Worm (Caenorhabditis elegans): ENCODE data around the gene grd-6.

The grd-6 gene

DNA sequence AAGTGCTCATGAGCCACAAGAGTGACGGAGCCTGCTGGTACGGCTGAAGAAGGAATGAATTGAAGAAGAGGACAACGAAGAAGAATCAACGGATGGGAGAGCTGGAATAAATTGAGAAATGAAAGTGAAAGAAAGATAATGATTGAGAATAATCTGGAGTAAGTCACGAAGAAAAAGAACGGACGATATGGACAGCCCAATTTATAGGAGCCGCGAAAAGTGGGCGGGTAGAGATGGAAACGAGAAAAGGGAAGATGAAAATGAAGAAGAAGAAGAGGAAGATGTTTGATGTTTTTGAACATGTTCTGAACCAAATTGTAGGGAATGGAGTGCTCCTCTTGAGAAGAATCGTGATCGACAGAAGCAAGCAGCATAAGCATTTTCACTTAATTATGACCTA, 44.7 kb downstream of the grd-6 start, which contains the start of gene slc-17.7:
Gene slc-17.7 (minus strand): TSS at position 101 of the 400 bp plus-strand sequence.
- no peak for TF ChIP-seq aly-2 (tag; optimal IDR thresholded peaks at IDR 0.05)
- TF ChIP-seq dmd-4 (tag; optimal IDR thresholded peaks at IDR 0.05): no peak
- TF ChIP-seq egl-27 (tag; optimal IDR thresholded peaks at IDR 0.05): no peak
- TF ChIP-seq mdl-1 (tag; optimal IDR thresholded peaks at IDR 0.05): no peak
- no peak for TF ChIP-seq sma-3 (GFP tag; optimal IDR thresholded peaks at IDR 0.05)
- TF ChIP-seq blmp-1 (tag; optimal IDR thresholded peaks at IDR 0.05; ENCODE audit: insufficient read depth): no peak
- no peak for TF ChIP-seq Y55F3AM.14 (GFP tag; optimal IDR thresholded peaks at IDR 0.05)
- TF ChIP-seq F13H6.1 (tag; optimal IDR thresholded peaks at IDR 0.05): no peak
- no peak for TF ChIP-seq skn-1 (tag; optimal IDR thresholded peaks at IDR 0.05)
- TF ChIP-seq lsy-2 (tag; optimal IDR thresholded peaks at IDR 0.05): no peak
- TF ChIP-seq nhr-21 (tag; optimal IDR thresholded peaks at IDR 0.05): no peak
- TF ChIP-seq nhr-25 (tag; optimal IDR thresholded peaks at IDR 0.05): no peak
- no peak for TF ChIP-seq ztf-11 (tag; optimal IDR thresholded peaks at IDR 0.05)
- no peak for TF ChIP-seq nhr-23 (tag; optimal IDR thresholded peaks at IDR 0.05)
- TF ChIP-seq R02D3.7 (tag; optimal IDR thresholded peaks at IDR 0.05): no peak
- TF ChIP-seq ceh-16 (tag; optimal IDR thresholded peaks at IDR 0.05): no peak
- TF ChIP-seq nhr-6 (tag; optimal IDR thresholded peaks at IDR 0.05): no peak
- TF ChIP-seq unc-39 (tag; optimal IDR thresholded peaks at IDR 0.05): no peak
- TF ChIP-seq nhr-11 (tag; optimal IDR thresholded peaks at IDR 0.05): no peak
- TF ChIP-seq ZK546.5 (tag; optimal IDR thresholded peaks at IDR 0.05): no peak

DNA sequence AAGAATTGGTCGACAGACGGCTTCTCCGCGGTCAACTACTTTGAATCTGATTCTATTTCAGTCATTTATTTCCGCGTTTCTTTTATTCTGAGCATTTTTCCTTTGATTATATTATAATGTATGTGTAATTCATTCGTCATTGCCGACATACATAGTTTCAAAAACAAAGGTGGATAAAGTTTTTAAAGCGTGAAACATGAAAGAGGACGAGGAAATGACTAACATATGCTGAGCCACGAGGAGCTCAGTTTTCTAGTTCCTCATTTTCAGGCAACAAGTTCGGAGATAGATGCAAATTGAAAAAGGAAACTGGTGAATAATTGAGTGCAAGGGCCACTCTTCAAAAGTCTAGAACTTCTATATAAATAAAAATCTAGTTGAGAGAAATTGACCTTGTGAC, 46.5 kb downstream of the grd-6 start:
- no peak for TF ChIP-seq mdl-1 (tag; optimal IDR thresholded peaks at IDR 0.05)
- no peak for TF ChIP-seq blmp-1 (tag; optimal IDR thresholded peaks at IDR 0.05; ENCODE audit: insufficient read depth)
- no peak for TF ChIP-seq fos-1 (tag; optimal IDR thresholded peaks at IDR 0.05)
- TF ChIP-seq nhr-129 (tag; optimal IDR thresholded peaks at IDR 0.05): no peak
- no peak for TF ChIP-seq crh-2 (tag; optimal IDR thresholded peaks at IDR 0.05)
- TF ChIP-seq ztf-4 (tag; optimal IDR thresholded peaks at IDR 0.05): no peak
- TF ChIP-seq aly-2 (tag; optimal IDR thresholded peaks at IDR 0.05): no peak
- TF ChIP-seq lsy-2 (tag; optimal IDR thresholded peaks at IDR 0.05): no peak

DNA sequence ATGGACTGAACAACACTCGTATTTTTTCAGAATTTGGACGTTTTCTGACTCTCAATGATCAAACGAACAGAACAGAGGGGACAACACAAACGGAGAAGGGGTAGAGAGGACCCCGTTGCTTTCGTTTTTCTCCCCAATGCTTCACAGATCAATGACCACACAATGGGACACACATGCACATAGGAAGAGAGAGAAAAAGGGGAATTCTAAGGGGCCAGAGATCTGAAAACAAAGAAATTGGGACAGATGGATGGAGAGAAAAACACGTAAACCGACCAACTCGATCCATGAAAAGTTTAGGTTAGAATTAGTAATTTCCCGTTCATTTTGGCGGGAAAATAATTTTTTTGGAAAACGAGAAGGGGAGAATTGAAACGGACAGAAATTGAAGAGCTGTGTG, 48.8 kb downstream of the grd-6 start:
- no peak for TF ChIP-seq blmp-1 (tag; optimal IDR thresholded peaks at IDR 0.05; ENCODE audit: insufficient read depth)
- TF ChIP-seq unc-62 (GFP tag; optimal IDR thresholded peaks at IDR 0.05): no peak
- no peak for TF ChIP-seq lin-39 (tag; optimal IDR thresholded peaks at IDR 0.05)
- no peak for TF ChIP-seq nhr-129 (tag; optimal IDR thresholded peaks at IDR 0.05)
- peak; percentile 22 for TF ChIP-seq F13H6.1 (tag; optimal IDR thresholded peaks at IDR 0.05)
- peak; percentile 12 for TF ChIP-seq zag-1 (tag; optimal IDR thresholded peaks at IDR 0.05)
- TF ChIP-seq mdl-1 (tag; optimal IDR thresholded peaks at IDR 0.05): peak; percentile 34 to 38
- TF ChIP-seq lsy-2 (tag; optimal IDR thresholded peaks at IDR 0.05): no peak
- peak; percentile 11 for TF ChIP-seq sma-9 (GFP tag; optimal IDR thresholded peaks at IDR 0.05)
- no peak for TF ChIP-seq sma-9 (tag; optimal IDR thresholded peaks at IDR 0.05)
- TF ChIP-seq aly-2 (tag; optimal IDR thresholded peaks at IDR 0.05): no peak
- TF ChIP-seq unc-39 (tag; optimal IDR thresholded peaks at IDR 0.05): no peak
- no peak for TF ChIP-seq sem-4 (tag; optimal IDR thresholded peaks at IDR 0.05)

DNA sequence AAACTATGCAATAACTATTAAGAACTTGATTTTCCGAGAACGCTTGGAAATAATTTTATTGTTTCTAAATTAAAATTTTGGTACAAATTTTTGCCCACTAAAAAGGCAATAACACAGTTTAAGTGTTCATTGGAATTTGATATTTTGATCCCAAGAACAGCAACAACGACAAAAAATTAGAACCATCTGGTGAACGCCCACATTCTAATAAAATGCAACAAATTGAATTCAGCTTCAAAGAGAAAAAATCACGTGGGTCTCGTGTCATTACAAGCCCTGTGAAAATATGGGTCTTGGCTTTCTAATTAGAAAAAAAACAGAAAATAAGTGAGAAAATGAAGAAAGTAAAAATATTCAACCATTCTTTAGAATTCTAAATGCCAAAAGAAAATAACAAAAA, 50.2 kb downstream of the grd-6 start:
- TF ChIP-seq nhr-21 (tag; optimal IDR thresholded peaks at IDR 0.05) (no peak), lsy-2 (tag; optimal IDR thresholded peaks at IDR 0.05) (peak in 1 of 2 experiments; percentile 2), C34F6.9 (tag; optimal IDR thresholded peaks at IDR 0.05) (no peak)

DNA sequence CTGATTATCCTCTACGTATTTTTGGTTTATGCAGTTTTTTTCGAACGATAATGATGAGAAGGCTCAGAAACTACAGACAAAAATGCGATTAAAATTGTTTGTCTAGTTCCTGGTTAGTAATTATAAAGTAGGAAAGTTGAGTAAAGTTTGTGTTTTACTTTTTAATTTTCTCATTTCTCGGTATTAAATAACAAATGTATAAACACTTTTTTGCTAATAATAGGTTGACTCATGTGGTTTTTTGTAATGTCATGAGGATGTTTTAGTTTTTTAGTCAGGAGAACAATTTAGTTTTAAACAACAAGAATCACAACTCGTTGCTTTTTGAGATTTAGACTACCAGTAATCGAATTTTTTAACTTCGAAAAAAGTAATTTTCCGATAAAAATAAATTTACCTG, 51.0 kb downstream of the grd-6 start:
- TF ChIP-seq sem-4 (tag; optimal IDR thresholded peaks at IDR 0.05): no peak
- peak; percentile 4 for TF ChIP-seq sma-9 (GFP tag; optimal IDR thresholded peaks at IDR 0.05)
- no peak for TF ChIP-seq sma-9 (tag; optimal IDR thresholded peaks at IDR 0.05)
- peak; percentile 23 for TF ChIP-seq C34F6.9 (tag; optimal IDR thresholded peaks at IDR 0.05)
- no peak for TF ChIP-seq nhr-21 (tag; optimal IDR thresholded peaks at IDR 0.05)

DNA sequence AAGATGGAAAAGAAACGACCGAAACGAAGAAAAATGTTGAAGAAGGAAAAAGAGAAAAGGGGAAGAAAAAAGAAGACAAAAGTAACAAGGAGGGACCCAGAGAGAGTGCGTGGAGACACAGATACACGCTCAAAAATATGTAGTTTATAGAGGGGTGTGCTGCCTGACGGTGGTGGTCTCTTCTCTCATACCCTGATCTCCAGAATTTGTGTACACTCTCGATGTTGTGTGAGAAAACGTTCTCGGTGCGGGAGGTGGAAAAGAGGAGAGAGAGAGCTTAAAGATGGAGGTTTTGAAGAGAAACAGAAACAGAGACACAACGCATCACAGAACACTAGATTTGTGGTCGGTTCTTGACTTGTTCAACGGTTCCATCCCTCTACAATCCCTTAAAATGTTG, 51.9 kb downstream of the grd-6 start:
- peak; percentile 86 for TF ChIP-seq zag-1 (tag; optimal IDR thresholded peaks at IDR 0.05)
- peak; percentile 56 for TF ChIP-seq Y55F3AM.14 (GFP tag; optimal IDR thresholded peaks at IDR 0.05)
- TF ChIP-seq nhr-77 (tag; optimal IDR thresholded peaks at IDR 0.05): no peak
- no peak for TF ChIP-seq alr-1 (tag; optimal IDR thresholded peaks at IDR 0.05)
- no peak for TF ChIP-seq nhr-10 (tag; optimal IDR thresholded peaks at IDR 0.05)
- TF ChIP-seq egl-27 (tag; optimal IDR thresholded peaks at IDR 0.05): peak; percentile 7
- TF ChIP-seq nhr-21 (tag; optimal IDR thresholded peaks at IDR 0.05): peak; percentile 17
- TF ChIP-seq lsy-2 (tag; optimal IDR thresholded peaks at IDR 0.05): peak; percentile 8 to 70
- peak; percentile 94 for TF ChIP-seq sma-9 (GFP tag; optimal IDR thresholded peaks at IDR 0.05)
- no peak for TF ChIP-seq sma-9 (tag; optimal IDR thresholded peaks at IDR 0.05)
- TF ChIP-seq nhr-11 (tag; optimal IDR thresholded peaks at IDR 0.05): no peak
- TF ChIP-seq lin-39 (tag; optimal IDR thresholded peaks at IDR 0.05): no peak
- TF ChIP-seq unc-62 (GFP tag; optimal IDR thresholded peaks at IDR 0.05): no peak
- peak; percentile 70 for TF ChIP-seq lin-13 (GFP tag; optimal IDR thresholded peaks at IDR 0.05)
- TF ChIP-seq nhr-12 (tag; optimal IDR thresholded peaks at IDR 0.05): no peak
- peak; percentile 74 for TF ChIP-seq C34F6.9 (tag; optimal IDR thresholded peaks at IDR 0.05)
- no peak for TF ChIP-seq mbf-1 (tag; optimal IDR thresholded peaks at IDR 0.05)
- TF ChIP-seq dmd-4 (tag; optimal IDR thresholded peaks at IDR 0.05): no peak
- TF ChIP-seq crh-2 (tag; optimal IDR thresholded peaks at IDR 0.05): peak; percentile 69
- TF ChIP-seq ztf-1 (GFP tag; conservative IDR thresholded peaks at IDR 0.05): no peak
- no peak for TF ChIP-seq ceh-16 (tag; optimal IDR thresholded peaks at IDR 0.05)
- TF ChIP-seq elt-1 (tag; optimal IDR thresholded peaks at IDR 0.05): no peak
- peak; percentile 61 for TF ChIP-seq snpc-4 (tag; optimal IDR thresholded peaks at IDR 0.05)
- peak; percentile 90 for TF ChIP-seq F13H6.1 (tag; optimal IDR thresholded peaks at IDR 0.05)
- no peak for TF ChIP-seq aly-2 (tag; optimal IDR thresholded peaks at IDR 0.05)
- peak; percentile 87 for TF ChIP-seq nhr-129 (tag; optimal IDR thresholded peaks at IDR 0.05)

Measured in whole organism, L2 larva.